Worm (Caenorhabditis elegans) whole organism, L4 larva: ENCODE results near the gene flp-1.

Experiments
- R02D3.7 ChIP-seq: fragments of 150-350 bp; sonication (generic microtip); optimal IDR thresholded peaks from 3 replicates; lab custom pipeline; 2014; ENCODE audit warnings: missing biosample characterization, missing genetic modification characterization
- T20F7.1 ChIP-seq: fragments of 200-800 bp; sonication (Bioruptor generic); optimal IDR thresholded peaks from 2 replicates; lab custom pipeline; 2018; ENCODE audit warnings: mild to moderate bottlenecking, missing genetic modification characterization, missing compliant biosample characterization
- ama-1 ChIP-seq: fragments of 150-350 bp; optimal IDR thresholded peaks from 2 replicates; lab custom pipeline; 2014; ENCODE audit warnings: inconsistent platforms, mixed read lengths
- ceh-82 ChIP-seq: sonication (generic microtip); optimal IDR thresholded peaks from 2 replicates; lab custom pipeline; 2017; ENCODE audit warnings: missing biosample characterization, missing genetic modification characterization
- daf-16 ChIP-seq, 3 experiments: sonication (generic microtip); optimal IDR thresholded peaks; 2 replicates each; lab custom pipeline; 2016 to 2017; ENCODE audit warnings: missing genetic modification characterization in 3 of 3, missing genetic modification reagents in 3 of 3, mild to moderate bottlenecking in 2 of 3, missing compliant biosample characterization in 2 of 3, missing biosample characterization in 1 of 3, moderate library complexity in 1 of 3
- dve-1 ChIP-seq: sonication (generic microtip); optimal IDR thresholded peaks from 2 replicates; lab custom pipeline; 2017; ENCODE audit warnings: antibody characterized with exemption, mild to moderate bottlenecking, missing genetic modification characterization, missing compliant biosample characterization; ENCODE audit not compliant: insufficient read depth
- lin-15B ChIP-seq: fragments of 150-350 bp; sonication (generic microtip); optimal IDR thresholded peaks from 3 replicates; lab custom pipeline; 2014; ENCODE audit warnings: missing biosample characterization, missing genetic modification characterization
- lsy-2 ChIP-seq, 2 experiments: fragments of 150-350 bp in 1 of 2; sonication (generic microtip) in 1 of 2; optimal IDR thresholded peaks; 2 replicates each; lab custom pipeline; 2014 to 2017; ENCODE audit warnings: missing biosample characterization in 2 of 2, missing genetic modification characterization in 2 of 2
- nhr-11 ChIP-seq: fragments of 150-350 bp; optimal IDR thresholded peaks from 2 replicates; lab custom pipeline; 2014; ENCODE audit warnings: missing biosample characterization, missing genetic modification characterization
- nhr-25 ChIP-seq: sonication (generic microtip); optimal IDR thresholded peaks from 2 replicates; lab custom pipeline; 2017; ENCODE audit warnings: missing genetic modification characterization, mild to moderate bottlenecking, missing compliant biosample characterization, antibody characterized with exemption, moderate library complexity, borderline replicate concordance; ENCODE audit not compliant: insufficient read depth
- nhr-28 ChIP-seq: fragments of 150-350 bp; optimal IDR thresholded peaks from 2 replicates; lab custom pipeline; 2014; ENCODE audit warnings: missing biosample characterization, missing genetic modification characterization
- pha-4 ChIP-seq, 2 experiments: fragments of 150-350 bp in 1 of 2; fragments of 200-800 bp in 1 of 2; sonication (Bioruptor generic) in 1 of 2; IDR thresholded peaks in 1 of 2; optimal IDR thresholded peaks in 1 of 2; 2 replicates each; pipeline versions ENCODE4 v1.3.6 to Lab custom; 2014 to 2022; ENCODE audit warnings: missing genetic modification characterization in 2 of 2, missing genetic modification reagents in 2 of 2, missing biosample characterization in 1 of 2, missing compliant biosample characterization in 1 of 2
- unc-62 ChIP-seq, 3 experiments: fragments of 150-350 bp in 1 of 3; sonication (generic microtip); optimal IDR thresholded peaks in 2 of 3; peaks in 1 of 3; 1 replicate in 1 of 3; 2 replicates in 2 of 3; lab custom pipeline; 2014 to 2017; ENCODE audit warnings: missing biosample characterization in 3 of 3, missing genetic modification characterization in 3 of 3, missing genetic modification reagents in 3 of 3, missing genotype in 1 of 3

DNA sequence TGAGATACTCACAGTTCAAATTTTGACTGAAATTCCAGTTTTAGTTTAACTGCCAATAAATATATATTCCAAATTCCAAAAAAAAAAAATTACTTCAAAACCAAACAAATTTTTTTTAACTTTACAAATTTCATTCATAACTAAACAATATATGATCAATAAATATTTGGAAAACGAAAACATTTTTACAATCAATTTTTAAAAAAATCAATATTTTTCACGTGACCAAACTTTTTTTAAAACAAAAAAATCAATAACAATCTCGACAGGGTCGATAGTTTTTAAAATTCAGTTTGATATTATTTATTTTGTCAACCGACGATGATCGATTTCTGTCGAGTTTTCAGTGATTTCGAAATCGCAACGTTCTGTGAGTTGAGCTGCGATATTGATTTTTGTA, 5.7 kb downstream of the flp-1 start, which contains the start of gene F23B2.7:
- TF ChIP-seq nhr-25 (no peak), unc-62 (GFP tag; optimal IDR thresholded peaks at IDR 0.05 in 1 of 2; lab: Kevin White, UChicago) (no peak), unc-62 (tag; optimal IDR thresholded peaks at IDR 0.05; lab: Kevin White, UChicago) (no peak), ama-1 (lab: Kevin White, UChicago) (no peak), nhr-11 (tag; lab: Kevin White, UChicago) (no peak), daf-16 (GFP tag; optimal IDR thresholded peaks at IDR 0.05; lab: Kevin White, UChicago) (no peak), daf-16 (tag; optimal IDR thresholded peaks at IDR 0.05; lab: Kevin White, UChicago) (no peak), lsy-2 (tag; optimal IDR thresholded peaks at IDR 0.05; lab: Kevin White, UChicago) (no peak), ceh-82 (tag; lab: Kevin White, UChicago) (no peak), lin-15B (no peak), pha-4 (GFP tag; IDR thresholded peaks at IDR 0.05; lab: Robert Waterston, UW) (no peak), pha-4 (tag; optimal IDR thresholded peaks at IDR 0.05; lab: Kevin White, UChicago) (no peak), T20F7.1 (no peak), dve-1 (tag; lab: Kevin White, UChicago) (no peak), nhr-28 (tag; lab: Kevin White, UChicago) (no peak), R02D3.7 (tag; lab: Kevin White, UChicago) (no peak)
